Worm (Caenorhabditis elegans) whole organism, L1 larva: ENCODE measurements around the gene rbg-1.
"Not testable (repeated sequence)": the region's sequence is repeated elsewhere in the genome, so short reads cannot be mapped to it uniquely, and the experiment has no call there.

ENCODE experiments used
- C16A3.4 ChIP-seq: fragments of 150-350 bp; optimal IDR thresholded peaks from 2 replicates; lab custom pipeline; 2014; ENCODE audit warnings: missing biosample characterization, missing genetic modification characterization
- Y116A8C.19 ChIP-seq: sonication (generic microtip); optimal IDR thresholded peaks from 2 replicates; lab custom pipeline; 2016; ENCODE audit warnings: missing compliant biosample characterization, missing genetic modification characterization, borderline replicate concordance
- alr-1 ChIP-seq: fragments of 200-800 bp; sonication (Bioruptor generic); optimal IDR thresholded peaks from 2 replicates; lab custom pipeline; 2018; ENCODE audit warnings: borderline replicate concordance, mild to moderate bottlenecking, missing genetic modification characterization, missing compliant biosample characterization
- aly-2 ChIP-seq: fragments of 150-350 bp; optimal IDR thresholded peaks from 2 replicates; lab custom pipeline; 2014; ENCODE audit warnings: missing biosample characterization, missing genetic modification characterization
- ama-1 ChIP-seq: fragments of 150-350 bp; optimal IDR thresholded peaks from 2 replicates; lab custom pipeline; 2014
- blmp-1 ChIP-seq: fragments of 150-350 bp; optimal IDR thresholded peaks from 2 replicates; lab custom pipeline; 2014; ENCODE audit warnings: missing biosample characterization, missing genetic modification characterization
- ceh-82 ChIP-seq, 3 experiments: fragments of 150-350 bp in 1 of 3; sonication (generic microtip) in 2 of 3; optimal IDR thresholded peaks; 2 replicates each; lab custom pipeline; 2014 to 2017; ENCODE audit warnings: missing biosample characterization in 3 of 3, missing genetic modification characterization in 3 of 3
- ceh-88 ChIP-seq: fragments of 200-800 bp; sonication (Bioruptor generic); IDR thresholded peaks from 2 replicates; pipeline ENCODE4 v1.3.6; 2022; ENCODE audit warnings: missing genetic modification characterization, missing compliant biosample characterization
- dpl-1 ChIP-seq, 3 experiments: fragments of 150-350 bp in 2 of 3; sonication (generic microtip) in 1 of 3; optimal IDR thresholded peaks; 2 replicates each; lab custom pipeline; 2014 to 2017; ENCODE audit warnings: missing biosample characterization in 3 of 3, missing genetic modification characterization in 3 of 3, missing genetic modification reagents in 3 of 3
- dsc-1 ChIP-seq: sonication (generic microtip); optimal IDR thresholded peaks from 2 replicates; lab custom pipeline; 2016; ENCODE audit warnings: mild to moderate bottlenecking, missing genetic modification characterization, missing compliant biosample characterization
- efl-1 ChIP-seq, 4 experiments: fragments of 150-350 bp; optimal IDR thresholded peaks in 3 of 4; peaks in 1 of 4; 1 replicate in 1 of 4; 2 replicates in 3 of 4; lab custom pipeline; 2014; ENCODE audit warnings: missing biosample characterization in 2 of 4, missing genetic modification characterization in 2 of 4, missing genetic modification reagents in 2 of 4
- efl-3 ChIP-seq: fragments of 200-800 bp; sonication (Bioruptor generic); optimal IDR thresholded peaks from 2 replicates; lab custom pipeline; 2018; ENCODE audit warnings: mild to moderate bottlenecking, missing genetic modification characterization, missing compliant biosample characterization
- elt-2 ChIP-seq: sonication (generic microtip); optimal IDR thresholded peaks from 2 replicates; lab custom pipeline; 2016; ENCODE audit warnings: missing genetic modification characterization, mild to moderate bottlenecking, inconsistent platforms, missing compliant biosample characterization, missing genetic modification reagents
- elt-3 ChIP-seq, 6 experiments: fragments of 150-350 bp in 1 of 6; sonication (generic microtip); optimal IDR thresholded peaks; 2 replicates each; lab custom pipeline; 2017 to 2018; ENCODE audit warnings: missing biosample characterization in 6 of 6, missing genetic modification characterization in 6 of 6, inconsistent platforms in 1 of 6
- fkh-10 ChIP-seq: sonication (generic microtip); optimal IDR thresholded peaks from 2 replicates; lab custom pipeline; 2017; ENCODE audit warnings: missing biosample characterization, missing genetic modification reagents, missing genetic modification characterization
- fkh-8 ChIP-seq: sonication (generic microtip); optimal IDR thresholded peaks from 2 replicates; lab custom pipeline; 2016; ENCODE audit warnings: mild to moderate bottlenecking, missing genetic modification characterization, missing compliant biosample characterization
- fos-1 ChIP-seq: fragments of 150-350 bp; optimal IDR thresholded peaks from 2 replicates; lab custom pipeline; 2014; ENCODE audit warnings: missing biosample characterization, missing genetic modification characterization
- grh-1 ChIP-seq: fragments of 200-800 bp; sonication (Bioruptor generic); IDR thresholded peaks from 2 replicates; pipeline ENCODE4 v1.3.6; 2022; ENCODE audit warnings: missing genetic modification reagents, missing genetic modification characterization, missing compliant biosample characterization
- hlh-4 ChIP-seq: sonication (generic microtip); optimal IDR thresholded peaks from 2 replicates; lab custom pipeline; 2016; ENCODE audit warnings: mild to moderate bottlenecking, missing genetic modification characterization, missing compliant biosample characterization
- hpl-2 ChIP-seq: fragments of 150-350 bp; optimal IDR thresholded peaks from 2 replicates; lab custom pipeline; 2014; ENCODE audit warnings: missing biosample characterization, missing genetic modification reagents, missing genetic modification characterization
- jun-1 ChIP-seq: fragments of 150-350 bp; optimal IDR thresholded peaks from 2 replicates; lab custom pipeline; 2014; ENCODE audit warnings: missing biosample characterization, missing genetic modification reagents, missing genetic modification characterization
- lin-13 ChIP-seq: fragments of 150-350 bp; optimal IDR thresholded peaks from 2 replicates; lab custom pipeline; 2014; ENCODE audit warnings: missing biosample characterization, missing genetic modification reagents, missing genetic modification characterization
- lin-14 ChIP-seq: fragments of 200-800 bp; sonication (Bioruptor generic); optimal IDR thresholded peaks from 2 replicates; lab custom pipeline; 2018; ENCODE audit warnings: mild to moderate bottlenecking, missing genetic modification characterization, moderate library complexity, missing compliant biosample characterization
- lin-15B ChIP-seq: fragments of 150-350 bp; sonication (generic microtip); optimal IDR thresholded peaks from 3 replicates; lab custom pipeline; 2014; ENCODE audit warnings: missing biosample characterization, missing genetic modification characterization
- lin-35 ChIP-seq, 2 experiments: fragments of 150-350 bp; optimal IDR thresholded peaks; 2 replicates each; lab custom pipeline; 2014; ENCODE audit warnings: missing biosample characterization in 2 of 2, missing genetic modification characterization in 2 of 2, missing genetic modification reagents in 2 of 2
- lir-3 ChIP-seq: sonication (generic microtip); optimal IDR thresholded peaks from 2 replicates; lab custom pipeline; 2016; ENCODE audit warnings: mild to moderate bottlenecking, missing genetic modification characterization, moderate library complexity, missing compliant biosample characterization; ENCODE audit not compliant: poor library complexity
- lsy-2 ChIP-seq, 2 experiments: fragments of 150-350 bp; optimal IDR thresholded peaks; 2 replicates each; lab custom pipeline; 2014; ENCODE audit warnings: missing biosample characterization in 2 of 2, missing genetic modification characterization in 2 of 2
- mab-9 ChIP-seq: fragments of 200-800 bp; sonication (Bioruptor generic); IDR thresholded peaks from 2 replicates; pipeline ENCODE4 v1.3.6; 2022; ENCODE audit warnings: missing genetic modification reagents, missing genetic modification characterization, missing compliant biosample characterization
- mdl-1 ChIP-seq, 2 experiments: fragments of 150-350 bp; optimal IDR thresholded peaks; 2 replicates each; lab custom pipeline; 2014 to 2017; ENCODE audit warnings: missing biosample characterization in 2 of 2, missing genetic modification characterization in 2 of 2, inconsistent platforms in 1 of 2
- nhr-11 ChIP-seq: fragments of 150-350 bp; optimal IDR thresholded peaks from 2 replicates; lab custom pipeline; 2014; ENCODE audit warnings: missing biosample characterization, missing genetic modification characterization
- nhr-12 ChIP-seq: sonication (generic microtip); optimal IDR thresholded peaks from 2 replicates; lab custom pipeline; 2017; ENCODE audit warnings: missing biosample characterization, missing genetic modification characterization
- nhr-19 ChIP-seq: fragments of 200-800 bp; sonication (Bioruptor generic); conservative IDR thresholded peaks from 2 replicates; pipeline ENCODE4 v1.3.6; 2022; ENCODE audit warnings: missing genetic modification characterization, missing compliant biosample characterization
- nhr-20 ChIP-seq: sonication (generic microtip); optimal IDR thresholded peaks from 2 replicates; lab custom pipeline; 2016; ENCODE audit warnings: mild to moderate bottlenecking, missing genetic modification characterization, missing compliant biosample characterization
- nhr-237 ChIP-seq: fragments of 150-350 bp; optimal IDR thresholded peaks from 2 replicates; lab custom pipeline; 2014; ENCODE audit warnings: missing biosample characterization, missing genetic modification characterization
- pax-3 ChIP-seq: fragments of 200-800 bp; sonication (Bioruptor generic); optimal IDR thresholded peaks from 2 replicates; lab custom pipeline; 2018; ENCODE audit warnings: mild to moderate bottlenecking, missing genetic modification characterization, moderate library complexity, missing compliant biosample characterization
- skn-1 ChIP-seq: fragments of 150-350 bp; optimal IDR thresholded peaks from 2 replicates; lab custom pipeline; 2014; ENCODE audit warnings: missing biosample characterization, missing genetic modification characterization
- snu-23 ChIP-seq: sonication (generic microtip); optimal IDR thresholded peaks from 2 replicates; lab custom pipeline; 2016; ENCODE audit warnings: missing genetic modification characterization, missing compliant biosample characterization
- sup-37 ChIP-seq: fragments of 200-800 bp; sonication (Bioruptor generic); optimal IDR thresholded peaks from 2 replicates; lab custom pipeline; 2018; ENCODE audit warnings: mild to moderate bottlenecking, missing genetic modification characterization, missing compliant biosample characterization
- tbx-2 ChIP-seq: sonication (generic microtip); optimal IDR thresholded peaks from 2 replicates; lab custom pipeline; 2016; ENCODE audit warnings: missing genetic modification characterization, missing compliant biosample characterization
- tlp-1 ChIP-seq: fragments of 150-350 bp; optimal IDR thresholded peaks from 2 replicates; lab custom pipeline; 2014; ENCODE audit warnings: missing biosample characterization, missing genetic modification characterization
- unc-130 ChIP-seq: fragments of 150-350 bp; optimal IDR thresholded peaks from 2 replicates; lab custom pipeline; 2017; ENCODE audit warnings: missing biosample characterization, missing genetic modification characterization, inconsistent platforms
- unc-30 ChIP-seq: sonication (generic microtip); optimal IDR thresholded peaks from 2 replicates; lab custom pipeline; 2017; ENCODE audit warnings: missing biosample characterization, missing genetic modification characterization
- vab-15 ChIP-seq: sonication (generic microtip); optimal IDR thresholded peaks from 2 replicates; lab custom pipeline; 2017; ENCODE audit warnings: missing genotype, mild to moderate bottlenecking, missing genetic modification characterization, missing compliant biosample characterization
- xbp-1 ChIP-seq: sonication (generic microtip); optimal IDR thresholded peaks from 2 replicates; lab custom pipeline; 2016; ENCODE audit warnings: missing genetic modification characterization, missing compliant biosample characterization
- zag-1 ChIP-seq: fragments of 150-350 bp; optimal IDR thresholded peaks from 2 replicates; lab custom pipeline; 2014; ENCODE audit warnings: missing biosample characterization, missing genetic modification characterization
- zip-4 ChIP-seq: fragments of 200-800 bp; sonication (Bioruptor generic); optimal IDR thresholded peaks from 2 replicates; lab custom pipeline; 2018; ENCODE audit warnings: mild to moderate bottlenecking, missing genetic modification characterization, moderate library complexity, missing compliant biosample characterization
- ztf-11 ChIP-seq, 2 experiments: sonication (generic microtip); optimal IDR thresholded peaks; 2 replicates each; lab custom pipeline; 2016 to 2017; ENCODE audit warnings: missing genetic modification characterization in 2 of 2, missing biosample characterization in 1 of 2, missing compliant biosample characterization in 1 of 2

The rbg-1 gene

DNA sequence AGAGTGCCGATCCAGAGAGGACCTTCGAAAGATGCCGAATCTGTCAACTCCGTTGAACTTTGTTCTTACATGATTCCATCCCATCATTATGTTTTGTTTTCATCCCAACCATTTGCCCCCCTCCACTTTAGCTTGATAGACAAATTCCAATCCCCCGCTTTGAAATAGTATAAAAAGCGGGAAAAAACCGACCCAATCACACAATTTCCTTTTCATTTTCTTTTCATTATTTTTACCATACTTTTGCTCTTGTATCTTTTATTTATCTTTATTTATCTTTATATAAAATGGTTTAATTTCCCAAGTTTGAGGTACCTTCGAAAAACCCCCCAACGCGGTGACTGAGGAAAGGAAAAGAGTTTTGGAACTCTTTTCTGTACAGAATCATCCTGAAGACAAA lies 16.8 kb upstream of the rbg-1 start, which contains the start of gene F20D1.22:
F20D1.22 (plus strand) TSS at position 301 of the 400 bp plus-strand sequence.
- TF ChIP-seq zag-1 (tag; lab: Kevin White, UChicago); lin-14; nhr-12 (tag; lab: Kevin White, UChicago): not testable (repeated sequence)

DNA sequence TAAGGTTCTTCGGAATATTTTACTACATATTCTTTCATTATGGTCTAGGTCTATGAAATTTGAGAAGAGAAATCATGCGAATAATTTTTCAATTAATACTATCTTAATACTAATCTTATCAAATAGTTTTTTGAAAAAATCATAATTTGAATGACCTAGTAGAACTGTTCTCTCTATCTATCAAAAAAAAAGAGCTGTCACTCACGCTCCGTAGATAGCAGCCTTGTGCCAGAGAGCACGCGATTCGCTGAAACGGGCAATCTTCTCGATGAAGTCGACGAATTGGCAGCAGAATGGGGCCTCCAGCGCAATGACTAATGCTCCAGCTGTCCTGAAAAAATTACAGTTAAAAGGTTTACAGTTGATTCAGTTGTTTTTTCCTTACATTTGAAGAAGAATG lies 13.7 kb upstream of the rbg-1 start:
- TF ChIP-seq vab-15 (tag; lab: Kevin White, UChicago): no peak
- no peak for TF ChIP-seq Y116A8C.19 (tag; lab: Kevin White, UChicago)
- TF ChIP-seq snu-23: no peak
- TF ChIP-seq grh-1 (GFP tag; lab: Robert Waterston, UW): no peak
- TF ChIP-seq fkh-10 (GFP tag; lab: Kevin White, UChicago): no peak
- no peak for TF ChIP-seq hlh-4 (tag; lab: Kevin White, UChicago)
- TF ChIP-seq unc-30: no peak
- no peak for TF ChIP-seq elt-2
- no peak for TF ChIP-seq ceh-88 (GFP tag; lab: Robert Waterston, UW)
- TF ChIP-seq efl-3 (GFP tag; lab: Kevin White, UChicago): no peak
- TF ChIP-seq mdl-1 (tag; optimal IDR thresholded peaks at IDR 0.05; lab: Kevin White, UChicago): no peak
- TF ChIP-seq mab-9 (GFP tag; lab: Robert Waterston, UW): no peak
- no peak for TF ChIP-seq elt-3 (tag; optimal IDR thresholded peaks at IDR 0.05; lab: Kevin White, UChicago)
- no peak for TF ChIP-seq unc-130 (tag; lab: Kevin White, UChicago)
- TF ChIP-seq zip-4: no peak
- no peak for TF ChIP-seq dsc-1 (tag; lab: Kevin White, UChicago)
- no peak for TF ChIP-seq nhr-237 (tag; lab: Kevin White, UChicago)
- no peak for TF ChIP-seq tbx-2 (tag; lab: Kevin White, UChicago)
- TF ChIP-seq lin-35 (GFP tag; optimal IDR thresholded peaks at IDR 0.05; lab: Kevin White, UChicago): no peak
- TF ChIP-seq ama-1 (lab: Kevin White, UChicago): no peak
- TF ChIP-seq, all 84 proteins: peak for 0

DNA sequence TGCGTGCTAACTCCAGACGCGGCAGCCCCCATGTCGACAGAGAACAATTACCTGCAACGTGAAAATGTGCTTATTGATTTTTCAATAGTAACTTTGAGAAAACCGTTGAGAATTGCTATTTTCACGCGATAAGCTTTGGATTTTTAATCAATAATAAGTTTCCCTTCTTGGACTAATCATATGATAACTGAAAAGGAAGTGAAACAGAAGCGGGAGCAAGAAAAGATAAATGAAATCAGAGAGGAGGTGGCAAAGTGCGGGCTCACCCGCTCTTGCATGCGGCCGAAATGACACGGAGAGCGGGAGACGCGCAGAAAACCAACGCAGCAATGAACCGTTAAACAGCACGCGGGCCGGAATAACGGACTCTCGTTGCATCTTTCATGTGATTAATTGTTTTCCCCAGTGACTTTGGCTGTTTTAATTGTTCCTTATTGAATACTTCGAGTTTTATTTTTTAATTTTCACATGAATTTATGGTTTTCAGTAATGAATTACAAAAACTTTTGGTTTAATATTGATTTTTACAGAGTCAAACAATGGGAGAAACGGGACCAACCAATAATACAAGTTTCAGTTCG lies 13.0 kb upstream of the rbg-1 start, which contains the start of the genes flwr-1 and tbc-1:
flwr-1 (minus strand) TSS at position 51 of the 581 bp plus-strand sequence.
tbc-1 (plus strand) TSS at position 531 of the 581 bp plus-strand sequence.
- TF ChIP-seq lin-15B (tag; lab: Kevin White, UChicago) (peak; percentile 2), fos-1 (peak; percentile 30), C16A3.4 (tag; lab: Kevin White, UChicago) (no peak), efl-1 (optimal IDR thresholded peaks at IDR 0.05; lab: Kevin White, UChicago) (no peak), efl-1 (GFP tag; optimal IDR thresholded peaks at IDR 0.05 in 1 of 2; lab: Kevin White, UChicago) (peak in 1 of 2 experiments; percentile 59), lir-3 (tag; lab: Kevin White, UChicago) (no peak), jun-1 (no peak), mab-9 (GFP tag; lab: Robert Waterston, UW) (no peak), nhr-19 (GFP tag; lab: Robert Waterston, UW) (0 out of 2 replicates have a peak, but pooled peaks have one; percentile 31), snu-23 (peak; percentile 49), grh-1 (GFP tag; lab: Robert Waterston, UW) (no peak), hpl-2 (GFP tag; lab: Kevin White, UChicago) (no peak), vab-15 (tag; lab: Kevin White, UChicago) (no peak), dpl-1 (GFP tag; optimal IDR thresholded peaks at IDR 0.05; lab: Kevin White, UChicago) (peak in 1 of 3 experiments; percentile 32), xbp-1 (tag; lab: Kevin White, UChicago) (peak; percentile 41), nhr-237 (tag; lab: Kevin White, UChicago) (no peak), ztf-11 (tag; optimal IDR thresholded peaks at IDR 0.05; lab: Kevin White, UChicago) (no peak), blmp-1 (no peak), lin-13 (GFP tag; lab: Kevin White, UChicago) (no peak), mdl-1 (tag; optimal IDR thresholded peaks at IDR 0.05; lab: Kevin White, UChicago) (peak in 1 of 2 experiments; percentile 38), lsy-2 (tag; optimal IDR thresholded peaks at IDR 0.05; lab: Kevin White, UChicago) (peak in 1 of 2 experiments; percentile 9), fkh-8 (tag; lab: Kevin White, UChicago) (peak; percentile 51), skn-1 (tag; lab: Kevin White, UChicago) (peak; percentile 34), alr-1 (tag; lab: Kevin White, UChicago) (no peak), pax-3 (no peak), sup-37 (GFP tag; lab: Kevin White, UChicago) (no peak), aly-2 (tag; lab: Kevin White, UChicago) (no peak), nhr-11 (no peak), hlh-4 (tag; lab: Kevin White, UChicago) (no peak), tlp-1 (tag; lab: Kevin White, UChicago) (no peak), elt-2 (no peak), ceh-82 (tag; optimal IDR thresholded peaks at IDR 0.05; lab: Kevin White, UChicago) (peak in 1 of 3 experiments; percentile 62), nhr-20 (tag; lab: Kevin White, UChicago) (peak; percentile 17)
